Fruit fly (Drosophila melanogaster): ENCODE measurements around the gene CG32079.

dm6 chr3L:11064689-11065088 lies 39.3 kb downstream of the CG32079 start, which contains the start of the genes CG32075, CG45101 and SuUR:
- TF ChIP-seq CG6854 (GFP tag; optimal IDR thresholded peaks at IDR 0.05) (no peak), fd85E (GFP tag; optimal IDR thresholded peaks at IDR 0.05) (no peak), salr (GFP tag; optimal IDR thresholded peaks at IDR 0.05) (peak; percentile 43 to 59), Gug (GFP tag; IDR thresholded peaks at IDR 0.05) (peak; percentile 79), topi (GFP tag; optimal IDR thresholded peaks at IDR 0.05) (peak; percentile 86), Hr4 (GFP tag; optimal IDR thresholded peaks at IDR 0.05) (peak; percentile 88), Ets96B (tag; optimal IDR thresholded peaks at IDR 0.05) (peak; percentile 75), Hr38 (GFP tag; optimal IDR thresholded peaks at IDR 0.05) (peak; percentile 65), CG34406 (GFP tag; optimal IDR thresholded peaks at IDR 0.05) (peak; percentile 82), Sox102F (GFP tag; optimal IDR thresholded peaks at IDR 0.05) (peak; percentile 81), CG10669 (GFP tag; optimal IDR thresholded peaks at IDR 0.05) (peak; percentile 75), CG15336 (GFP tag; IDR thresholded peaks at IDR 0.05) (peak; percentile 75), CG9139 (GFP tag; optimal IDR thresholded peaks at IDR 0.05) (no peak), CG7368 (GFP tag; optimal IDR thresholded peaks at IDR 0.05) (peak; percentile 68)
